Fruit fly (Drosophila melanogaster) whole organism, embryonic: ENCODE results near the gene Orco.

Experiments used
- Abd-B ChIP-seq: fragments of 200-800 bp; sonication (Bioruptor generic); optimal IDR thresholded peaks from 2 replicates; lab custom pipeline; 2018; ENCODE audit warnings: missing biosample characterization, mild to moderate bottlenecking, missing genetic modification characterization, moderate library complexity
- Aef1 ChIP-seq: fragments of 200-800 bp; sonication (Bioruptor generic); IDR thresholded peaks from 3 replicates; pipeline ENCODE4 v1.3.6; 2022; ENCODE audit warnings: missing biosample characterization, missing genetic modification characterization
- Bteb2 ChIP-seq: fragments of 200-800 bp; sonication (Bioruptor generic); optimal IDR thresholded peaks from 2 replicates; lab custom pipeline; 2016; ENCODE audit warnings: missing biosample characterization, missing genetic modification characterization
- CG10147 ChIP-seq: fragments of 200-800 bp; sonication (Bioruptor generic); optimal IDR thresholded peaks from 2 replicates; lab custom pipeline; 2019; ENCODE audit warnings: missing biosample characterization, mild to moderate bottlenecking, missing genetic modification characterization, moderate library complexity
- CG11247 ChIP-seq: fragments of 200-800 bp; sonication (Bioruptor generic); IDR thresholded peaks from 2 replicates; pipeline ENCODE4 v1.3.6; 2022; ENCODE audit warnings: missing biosample characterization, missing genetic modification characterization
- CG11398 ChIP-seq: fragments of 200-800 bp; sonication (Bioruptor generic); optimal IDR thresholded peaks from 2 replicates; lab custom pipeline; 2016; ENCODE audit warnings: missing biosample characterization, missing genetic modification characterization
- CG13296 ChIP-seq: fragments of 200-800 bp; sonication (Bioruptor generic); optimal IDR thresholded peaks from 3 replicates; lab custom pipeline; 2018; ENCODE audit warnings: missing biosample characterization, mild to moderate bottlenecking, missing genetic modification characterization
- CG14441 ChIP-seq: fragments of 200-800 bp; sonication (Bioruptor generic); IDR thresholded peaks from 2 replicates; pipeline ENCODE4 v1.3.6; 2022; ENCODE audit warnings: missing biosample characterization, missing genetic modification characterization
- CG15011 ChIP-seq: fragments of 200-800 bp; sonication (Bioruptor generic); optimal IDR thresholded peaks from 3 replicates; lab custom pipeline; 2018; ENCODE audit warnings: missing biosample characterization, mild to moderate bottlenecking, missing genetic modification characterization
- CG17912 ChIP-seq: fragments of 200-800 bp; sonication (Bioruptor generic); optimal IDR thresholded peaks from 2 replicates; lab custom pipeline; 2018; ENCODE audit warnings: missing biosample characterization, mild to moderate bottlenecking, missing genetic modification characterization
- CG18262 ChIP-seq: fragments of 200-800 bp; optimal IDR thresholded peaks from 3 replicates; lab custom pipeline; 2019; ENCODE audit warnings: missing biosample characterization, mild to moderate bottlenecking, missing genetic modification characterization, moderate library complexity
- CG2678 ChIP-seq: fragments of 200-800 bp; sonication (Bioruptor generic); optimal IDR thresholded peaks from 3 replicates; lab custom pipeline; 2019; ENCODE audit warnings: missing biosample characterization, mild to moderate bottlenecking, missing genetic modification characterization, moderate library complexity
- CG32767 ChIP-seq: fragments of 200-800 bp; sonication (Bioruptor generic); IDR thresholded peaks from 2 replicates; pipeline ENCODE4 v1.3.6; 2022; ENCODE audit warnings: missing biosample characterization, missing genetic modification characterization
- CG4328 ChIP-seq: fragments of 200-800 bp; sonication (Bioruptor generic); optimal IDR thresholded peaks from 3 replicates; lab custom pipeline; 2017; ENCODE audit warnings: missing biosample characterization, missing genetic modification reagents, missing genetic modification characterization
- CG6813 ChIP-seq: fragments of 200-800 bp; sonication (Bioruptor generic); optimal IDR thresholded peaks from 2 replicates; lab custom pipeline; 2017; ENCODE audit warnings: missing biosample characterization, missing genetic modification characterization, mild to moderate bottlenecking, moderate library complexity, missing genetic modification reagents
- CG7357 ChIP-seq: fragments of 200-800 bp; sonication (Bioruptor generic); IDR thresholded peaks from 3 replicates; pipeline ENCODE4 v1.3.6; 2022; ENCODE audit warnings: missing biosample characterization, missing genetic modification characterization
- CG7963 ChIP-seq: fragments of 200-800 bp; sonication (Bioruptor generic); IDR thresholded peaks from 3 replicates; pipeline ENCODE4 v1.3.6; 2022; ENCODE audit warnings: missing biosample characterization, missing genetic modification characterization; ENCODE audit not compliant: partially characterized antibody
- CG8281 ChIP-seq: fragments of 200-800 bp; sonication (Bioruptor generic); optimal IDR thresholded peaks from 2 replicates; lab custom pipeline; 2018; ENCODE audit warnings: missing biosample characterization, mild to moderate bottlenecking, missing genetic modification characterization, moderate library complexity
- CG8478 ChIP-seq: fragments of >200 bp; optimal IDR thresholded peaks from 2 replicates; lab custom pipeline; 2018
- CG8924 ChIP-seq: fragments of 200-800 bp; optimal IDR thresholded peaks from 3 replicates; lab custom pipeline; 2019; ENCODE audit warnings: missing biosample characterization, mild to moderate bottlenecking, missing genetic modification characterization, moderate library complexity
- CG8944 ChIP-seq: fragments of 200-800 bp; sonication (Bioruptor generic); optimal IDR thresholded peaks from 3 replicates; lab custom pipeline; 2016; ENCODE audit warnings: missing biosample characterization, missing genetic modification characterization
- Dip3 ChIP-seq: fragments of 200-800 bp; sonication (Bioruptor generic); optimal IDR thresholded peaks from 3 replicates; lab custom pipeline; 2016; ENCODE audit warnings: missing biosample characterization, missing genetic modification characterization
- Drgx ChIP-seq: fragments of 200-800 bp; sonication (Bioruptor generic); IDR thresholded peaks from 2 replicates; pipeline ENCODE4 v1.3.6; 2022; ENCODE audit warnings: missing biosample characterization, missing genetic modification characterization
- Ets65A ChIP-seq: fragments of 200-800 bp; sonication (Bioruptor generic); peaks from one replicate; lab custom pipeline; 2016; ENCODE audit warnings: missing biosample characterization, missing genetic modification characterization
- HLH3B ChIP-seq: fragments of 200-800 bp; sonication (Bioruptor generic); IDR thresholded peaks from 2 replicates; pipeline ENCODE4 v1.3.6; 2022; ENCODE audit warnings: missing biosample characterization, missing genetic modification characterization
- NC2β ChIP-seq: fragments of 200-800 bp; sonication (Bioruptor generic); optimal IDR thresholded peaks from 2 replicates; lab custom pipeline; 2016; ENCODE audit warnings: missing biosample characterization, missing genetic modification characterization
- Nf-YB ChIP-seq: fragments of 200-800 bp; sonication (Bioruptor generic); optimal IDR thresholded peaks from 3 replicates; lab custom pipeline; 2019; ENCODE audit warnings: missing biosample characterization, mild to moderate bottlenecking, missing genetic modification characterization, moderate library complexity
- NfI ChIP-seq: fragments of 200-800 bp; sonication (Bioruptor generic); optimal IDR thresholded peaks from 3 replicates; lab custom pipeline; 2018; ENCODE audit warnings: missing biosample characterization, mild to moderate bottlenecking, missing genetic modification characterization, moderate library complexity
- Oli ChIP-seq: fragments of 200-800 bp; sonication (Bioruptor generic); optimal IDR thresholded peaks from 2 replicates; lab custom pipeline; 2018; ENCODE audit warnings: missing biosample characterization, mild to moderate bottlenecking, missing genetic modification characterization, moderate library complexity
- Poxn ChIP-seq: fragments of 200-800 bp; sonication (Bioruptor generic); IDR thresholded peaks from 2 replicates; pipeline ENCODE4 v1.3.6; 2022; ENCODE audit warnings: missing biosample characterization, missing genetic modification characterization
- Sox102F ChIP-seq: fragments of 200-800 bp; sonication (Bioruptor generic); optimal IDR thresholded peaks from 2 replicates; lab custom pipeline; 2018; ENCODE audit warnings: missing biosample characterization, mild to moderate bottlenecking, missing genetic modification characterization, moderate library complexity
- cas ChIP-seq: fragments of 200-800 bp; sonication (Bioruptor generic); IDR thresholded peaks from 2 replicates; pipeline ENCODE4 v1.3.6; 2022; ENCODE audit warnings: missing biosample characterization, missing genetic modification characterization
- cato ChIP-seq: fragments of 200-800 bp; sonication (Bioruptor generic); optimal IDR thresholded peaks from 2 replicates; lab custom pipeline; 2016; ENCODE audit warnings: missing biosample characterization, missing genetic modification characterization, borderline replicate concordance
- chm ChIP-seq: fragments of 200-800 bp; sonication (Bioruptor generic); IDR thresholded peaks from 2 replicates; pipeline ENCODE4 v1.3.6; 2022; ENCODE audit warnings: missing biosample characterization, missing genetic modification characterization
- eyg ChIP-seq: fragments of 200-800 bp; sonication (Bioruptor generic); optimal IDR thresholded peaks from 3 replicates; lab custom pipeline; 2016; ENCODE audit warnings: missing biosample characterization, missing genetic modification characterization
- fd96Cb ChIP-seq: fragments of 200-800 bp; sonication (Bioruptor generic); optimal IDR thresholded peaks from 2 replicates; lab custom pipeline; 2018; ENCODE audit warnings: missing biosample characterization, mild to moderate bottlenecking, missing genetic modification characterization, moderate library complexity
- grn ChIP-seq: fragments of 200-800 bp; sonication (Bioruptor generic); optimal IDR thresholded peaks from 3 replicates; lab custom pipeline; 2017; ENCODE audit warnings: missing biosample characterization, missing genetic modification characterization
- inv ChIP-seq: fragments of 200-800 bp; sonication (Bioruptor generic); IDR thresholded peaks from 2 replicates; pipeline ENCODE4 v1.3.6; 2022; ENCODE audit warnings: missing biosample characterization, missing genetic modification characterization; ENCODE audit not compliant: partially characterized antibody
- knrl ChIP-seq: fragments of 200-800 bp; sonication (Bioruptor generic); IDR thresholded peaks from 3 replicates; pipeline ENCODE4 v1.3.6; 2022; ENCODE audit warnings: missing biosample characterization, missing genetic modification characterization; ENCODE audit not compliant: partially characterized antibody
- lola ChIP-seq, 3 experiments: fragments of >200 bp in 2 of 3; fragments of 200-800 bp in 1 of 3; sonication (Bioruptor generic) in 1 of 3; optimal IDR thresholded peaks; 2 replicates each; lab custom pipeline; 2017 to 2019; ENCODE audit warnings: missing biosample characterization in 3 of 3, missing genetic modification characterization in 3 of 3, mild to moderate bottlenecking in 1 of 3, moderate library complexity in 1 of 3
- pan ChIP-seq, 4 experiments: fragments of >200 bp in 3 of 4; fragments of 200-800 bp in 1 of 4; sonication (Bioruptor generic) in 1 of 4; optimal IDR thresholded peaks in 3 of 4; IDR thresholded peaks in 1 of 4; 2 replicates each; pipeline versions ENCODE4 v1.3.6 to Lab custom; 2017 to 2022; ENCODE audit warnings: missing biosample characterization in 2 of 4, missing genetic modification characterization in 2 of 4, mixed read lengths in 1 of 4
- repo ChIP-seq: fragments of 200-800 bp; sonication (Bioruptor generic); optimal IDR thresholded peaks from 2 replicates; lab custom pipeline; 2016; ENCODE audit warnings: missing biosample characterization, missing genetic modification characterization
- salm ChIP-seq: fragments of 200-800 bp; sonication (Bioruptor generic); optimal IDR thresholded peaks from 2 replicates; lab custom pipeline; 2018; ENCODE audit warnings: missing biosample characterization, mild to moderate bottlenecking, missing genetic modification characterization
- scrt ChIP-seq: fragments of 200-800 bp; sonication (Bioruptor generic); optimal IDR thresholded peaks from 2 replicates; lab custom pipeline; 2018; ENCODE audit warnings: missing biosample characterization, mild to moderate bottlenecking, missing genetic modification characterization, moderate library complexity
- sqz ChIP-seq: fragments of 200-800 bp; sonication (Bioruptor generic); optimal IDR thresholded peaks from 3 replicates; lab custom pipeline; 2018; ENCODE audit warnings: missing biosample characterization, mild to moderate bottlenecking, missing genetic modification characterization
- tap ChIP-seq: fragments of 200-800 bp; optimal IDR thresholded peaks from 3 replicates; lab custom pipeline; 2019; ENCODE audit warnings: missing biosample characterization, mild to moderate bottlenecking, missing genetic modification characterization, moderate library complexity
- tna ChIP-seq: fragments of 200-800 bp; sonication (Bioruptor generic); IDR thresholded peaks from 2 replicates; pipeline ENCODE4 v1.3.6; 2022; ENCODE audit warnings: missing biosample characterization, missing genetic modification characterization; ENCODE audit not compliant: partially characterized antibody
- ttk ChIP-seq: fragments of 200-800 bp; sonication (Bioruptor generic); IDR thresholded peaks from 2 replicates; pipeline ENCODE4 v2.1.2; 2022; ENCODE audit warnings: missing biosample characterization, missing genetic modification characterization
- unc-4 ChIP-seq: fragments of 200-800 bp; sonication (Bioruptor generic); IDR thresholded peaks from 2 replicates; pipeline ENCODE4 v1.3.6; 2022; ENCODE audit warnings: missing biosample characterization, missing genetic modification characterization; ENCODE audit not compliant: partially characterized antibody
- z ChIP-seq: fragments of 200-800 bp; sonication (Bioruptor generic); IDR thresholded peaks from 3 replicates; pipeline ENCODE4 v1.3.6; 2022; ENCODE audit warnings: missing biosample characterization, missing genetic modification characterization

The Orco gene

DNA sequence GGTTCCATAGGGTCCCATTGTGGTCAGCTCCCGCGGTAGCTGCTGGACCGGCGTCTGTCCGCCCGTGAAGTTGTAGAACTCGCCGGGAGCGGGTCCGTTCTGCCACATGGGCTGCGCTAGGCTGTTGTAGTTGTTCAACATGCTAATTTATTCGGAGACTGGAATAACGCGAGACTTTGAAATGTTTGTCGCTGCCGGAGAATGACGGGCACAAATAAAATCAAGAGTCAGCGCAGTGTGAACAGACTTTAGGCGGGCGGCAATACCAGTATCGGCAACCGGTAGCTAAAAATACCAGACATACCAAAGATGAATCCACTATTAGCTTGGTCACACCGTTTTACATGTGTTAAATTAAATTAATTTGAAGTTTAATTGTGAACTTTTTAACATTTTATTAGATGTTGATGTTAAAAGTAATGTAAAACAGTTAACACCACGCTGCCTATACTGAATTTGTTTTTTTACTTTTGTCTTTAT lies 54.2 kb downstream of the Orco start, which contains the start of gene Prosbeta7 (continued):
- no peak for TF ChIP-seq CG11398 (GFP tag; lab: Kevin White, UChicago)
- TF ChIP-seq Sox102F (GFP tag; lab: Kevin White, UChicago): no peak
- TF ChIP-seq pan (optimal IDR thresholded peaks at IDR 0.05; lab: Kevin White, UChicago): no peak
- no peak for TF ChIP-seq pan (GFP tag; optimal IDR thresholded peaks at IDR 0.05 in 1 of 2, IDR thresholded peaks at IDR 0.05 in 1 of 2)
- no peak for TF ChIP-seq Poxn (GFP tag; lab: Robert Waterston, UW)
- no peak for TF ChIP-seq ttk
- no peak for TF ChIP-seq CG18262 (tag; lab: Kevin White, UChicago)
- TF ChIP-seq lola (GFP tag; optimal IDR thresholded peaks at IDR 0.05; lab: Kevin White, UChicago): no peak
- no peak for TF ChIP-seq Drgx
- no peak for TF ChIP-seq CG6813 (GFP tag; lab: Kevin White, UChicago)
- peak; percentile 74 for TF ChIP-seq CG7963 (GFP tag; lab: Robert Waterston, UW)
- TF ChIP-seq fd96Cb: no peak
- TF ChIP-seq Bteb2 (GFP tag; lab: Kevin White, UChicago): no peak
- TF ChIP-seq grn (GFP tag; lab: Kevin White, UChicago): no peak
- no peak for TF ChIP-seq sqz (GFP tag; lab: Kevin White, UChicago)
- TF ChIP-seq knrl (GFP tag; lab: Robert Waterston, UW): peak; percentile 47; the same call in 1 of the 3 replicates
- peak; percentile 29; the same call in 1 of the 2 replicates for TF ChIP-seq inv (GFP tag; lab: Robert Waterston, UW)
- no peak for TF ChIP-seq eyg (GFP tag; lab: Kevin White, UChicago)
- no peak for TF ChIP-seq CG8924 (tag; lab: Kevin White, UChicago)
- TF ChIP-seq cas: no peak
- TF ChIP-seq Nf-YB: no peak
- no peak for TF ChIP-seq Dip3
- TF ChIP-seq repo (GFP tag; lab: Kevin White, UChicago): no peak
- TF ChIP-seq unc-4 (GFP tag; lab: Robert Waterston, UW): peak; percentile 67
- TF ChIP-seq CG8478: no peak
- no peak for TF ChIP-seq Aef1 (GFP tag; lab: Robert Waterston, UW)
- no peak for TF ChIP-seq HLH3B (GFP tag; lab: Robert Waterston, UW)
- TF ChIP-seq CG32767 (GFP tag; lab: Robert Waterston, UW): no peak
- no peak for TF ChIP-seq CG7357 (GFP tag; lab: Robert Waterston, UW)
- TF ChIP-seq NC2β (GFP tag; lab: Kevin White, UChicago): no peak
- TF ChIP-seq CG4328: no peak
- no peak for TF ChIP-seq tap (tag; lab: Kevin White, UChicago)
- TF ChIP-seq Ets65A (GFP tag; lab: Kevin White, UChicago): no peak
- TF ChIP-seq CG11247 (GFP tag; lab: Robert Waterston, UW): no peak
- TF ChIP-seq Abd-B: no peak
- TF ChIP-seq cato (GFP tag; lab: Kevin White, UChicago): no peak
- TF ChIP-seq CG8281 (tag; lab: Kevin White, UChicago): no peak
- no peak for TF ChIP-seq Oli (tag; lab: Kevin White, UChicago)
- 0 out of 2 replicates have a peak, but pooled peaks have one; percentile 18 for TF ChIP-seq tna (GFP tag; lab: Robert Waterston, UW)
- TF ChIP-seq CG10147: no peak
- no peak for TF ChIP-seq CG15011 (GFP tag; lab: Kevin White, UChicago)
- no peak for TF ChIP-seq salm (tag; lab: Kevin White, UChicago)
- TF ChIP-seq CG13296: no peak
- no peak for TF ChIP-seq scrt (GFP tag; lab: Kevin White, UChicago)
- TF ChIP-seq CG8944: no peak
- TF ChIP-seq CG14441 (GFP tag; lab: Robert Waterston, UW): no peak
- no peak for TF ChIP-seq z (GFP tag; lab: Robert Waterston, UW)
- TF ChIP-seq NfI: no peak
- TF ChIP-seq CG17912 (GFP tag; lab: Kevin White, UChicago): no peak
- no peak for TF ChIP-seq CG2678 (tag; lab: Kevin White, UChicago)
- TF ChIP-seq chm (GFP tag; lab: Robert Waterston, UW): no peak
